Worm (Caenorhabditis elegans): Measurements from ENCODE around the gene fbxc-58.
A peak's percentile ranks its signal among the peaks of the same experiment; 100 is the strongest.

- TF ChIP-seq ceh-82 (tag; optimal IDR thresholded peaks at IDR 0.05) (no peak), nhr-77 (tag; optimal IDR thresholded peaks at IDR 0.05) (no peak), R02D3.7 (tag; optimal IDR thresholded peaks at IDR 0.05) (no peak), ztf-1 (GFP tag; conservative IDR thresholded peaks at IDR 0.05) (no peak), ZK546.5 (tag; optimal IDR thresholded peaks at IDR 0.05) (no peak), lin-39 (tag; optimal IDR thresholded peaks at IDR 0.05) (no peak), gmeb-1 (tag; optimal IDR thresholded peaks at IDR 0.05) (no peak), blmp-1 (tag; optimal IDR thresholded peaks at IDR 0.05; ENCODE audit: insufficient read depth) (no peak), crh-2 (tag; optimal IDR thresholded peaks at IDR 0.05) (no peak), fos-1 (tag; optimal IDR thresholded peaks at IDR 0.05) (peak; percentile 72), nhr-25 (tag; optimal IDR thresholded peaks at IDR 0.05) (no peak)
Observed at ce11 chrIV:9371126-9371525, at the start of gene fbxc-58.

Data from whole organism, L2 larva.